Fruit fly (Drosophila melanogaster) whole organism, embryonic: ENCODE measurements around the gene CG46458.

Source experiments
- Antp ChIP-seq: fragments of 200-800 bp; sonication (Bioruptor generic); optimal IDR thresholded peaks from 3 replicates; lab custom pipeline; 2016; ENCODE audit warnings: missing biosample characterization, missing genetic modification characterization
- CG10147 ChIP-seq: fragments of 200-800 bp; sonication (Bioruptor generic); optimal IDR thresholded peaks from 2 replicates; lab custom pipeline; 2019; ENCODE audit warnings: missing biosample characterization, mild to moderate bottlenecking, missing genetic modification characterization, moderate library complexity
- CG10321 ChIP-seq: fragments of 200-800 bp; sonication (Bioruptor generic); IDR thresholded peaks from 2 replicates; pipeline ENCODE4 v1.3.6; 2022; ENCODE audit warnings: missing biosample characterization, missing genetic modification characterization
- CG10543 ChIP-seq: fragments of 200-800 bp; sonication (Bioruptor generic); optimal IDR thresholded peaks from 3 replicates; lab custom pipeline; 2017; ENCODE audit warnings: missing biosample characterization, mild to moderate bottlenecking, missing genetic modification characterization, moderate library complexity
- CG10979 ChIP-seq: fragments of 200-800 bp; sonication (Bioruptor generic); optimal IDR thresholded peaks from 2 replicates; lab custom pipeline; 2018; ENCODE audit warnings: missing biosample characterization, mild to moderate bottlenecking, missing genetic modification characterization, moderate library complexity
- CG11085 ChIP-seq: fragments of 200-800 bp; sonication (Bioruptor generic); IDR thresholded peaks from 2 replicates; pipeline ENCODE4 v1.3.6; 2022; ENCODE audit warnings: missing biosample characterization, missing genetic modification characterization
- CG11093 ChIP-seq: fragments of 200-800 bp; sonication (Bioruptor generic); IDR thresholded peaks from 3 replicates; pipeline ENCODE4 v1.3.6; 2022; ENCODE audit warnings: missing biosample characterization, missing genetic modification characterization
- CG11504 ChIP-seq: fragments of 200-800 bp; sonication (Bioruptor generic); optimal IDR thresholded peaks from 3 replicates; lab custom pipeline; 2019; ENCODE audit warnings: missing biosample characterization, mild to moderate bottlenecking, missing genetic modification characterization, moderate library complexity
- CG15479 ChIP-seq: fragments of 200-800 bp; sonication (Bioruptor generic); optimal IDR thresholded peaks from 3 replicates; lab custom pipeline; 2019; ENCODE audit warnings: missing biosample characterization, mild to moderate bottlenecking, missing genetic modification characterization, moderate library complexity
- CG17361 ChIP-seq: fragments of 200-800 bp; sonication (Bioruptor generic); IDR thresholded peaks from 3 replicates; pipeline ENCODE4 v1.3.6; 2022; ENCODE audit warnings: missing biosample characterization, missing genetic modification characterization
- CG1832 ChIP-seq: fragments of 200-800 bp; sonication (Bioruptor generic); optimal IDR thresholded peaks from 2 replicates; lab custom pipeline; 2017; ENCODE audit warnings: missing biosample characterization, mild to moderate bottlenecking, missing genetic modification characterization, inconsistent platforms
- CG2875 ChIP-seq: fragments of 200-800 bp; sonication (Bioruptor generic); optimal IDR thresholded peaks from 2 replicates; lab custom pipeline; 2017; ENCODE audit warnings: missing biosample characterization, mild to moderate bottlenecking, missing genetic modification characterization, missing genetic modification reagents
- CG30403 ChIP-seq: fragments of 200-800 bp; sonication (Bioruptor generic); optimal IDR thresholded peaks from 3 replicates; lab custom pipeline; 2016; ENCODE audit warnings: missing biosample characterization, missing genetic modification characterization
- CG32772 ChIP-seq: fragments of 200-800 bp; sonication (Bioruptor generic); IDR thresholded peaks from 2 replicates; pipeline ENCODE4 v1.3.6; 2022; ENCODE audit warnings: missing biosample characterization, missing genetic modification characterization
- CG4328 ChIP-seq: fragments of 200-800 bp; sonication (Bioruptor generic); optimal IDR thresholded peaks from 3 replicates; lab custom pipeline; 2017; ENCODE audit warnings: missing biosample characterization, missing genetic modification reagents, missing genetic modification characterization
- CG43689 ChIP-seq: fragments of 200-800 bp; sonication (Bioruptor generic); IDR thresholded peaks from 2 replicates; pipeline ENCODE4 v1.3.6; 2022; ENCODE audit warnings: missing biosample characterization, missing genetic modification characterization
- CG6175 ChIP-seq: fragments of 200-800 bp; sonication (Bioruptor generic); IDR thresholded peaks from 3 replicates; pipeline ENCODE4 v1.3.6; 2022; ENCODE audit warnings: missing biosample characterization, missing genetic modification characterization
- CG6689 ChIP-seq: fragments of 200-800 bp; sonication (Bioruptor generic); IDR thresholded peaks from 2 replicates; pipeline ENCODE4 v1.3.6; 2022; ENCODE audit warnings: missing biosample characterization, missing genetic modification characterization
- CG7786 ChIP-seq: fragments of 200-800 bp; sonication (Bioruptor generic); optimal IDR thresholded peaks from 2 replicates; lab custom pipeline; 2016; ENCODE audit warnings: missing biosample characterization, missing genetic modification characterization
- CG7928 ChIP-seq: fragments of 200-800 bp; sonication (Bioruptor generic); optimal IDR thresholded peaks from 2 replicates; lab custom pipeline; 2017; ENCODE audit warnings: missing biosample characterization, mild to moderate bottlenecking, missing genetic modification characterization
- CG9609 ChIP-seq: fragments of 200-800 bp; sonication (Bioruptor generic); optimal IDR thresholded peaks from 3 replicates; lab custom pipeline; 2016; ENCODE audit warnings: missing biosample characterization, missing genetic modification characterization
- D19B ChIP-seq: fragments of 200-800 bp; sonication (Bioruptor generic); optimal IDR thresholded peaks from 2 replicates; lab custom pipeline; 2017; ENCODE audit warnings: missing biosample characterization, mild to moderate bottlenecking, missing genetic modification characterization
- Dfd ChIP-seq, 2 experiments: fragments of >200 bp; optimal IDR thresholded peaks; 2 replicates each; lab custom pipeline; 2017; ENCODE audit warnings: missing biosample characterization in 2 of 2, missing genetic modification characterization in 2 of 2
- Dip2 ChIP-seq: fragments of 200-800 bp; sonication (Bioruptor generic); IDR thresholded peaks from 2 replicates; pipeline ENCODE4 v1.3.6; 2022; ENCODE audit warnings: missing biosample characterization, missing genetic modification characterization
- Hey ChIP-seq: fragments of 200-800 bp; sonication (Bioruptor generic); optimal IDR thresholded peaks from 3 replicates; lab custom pipeline; 2018; ENCODE audit warnings: missing biosample characterization, mild to moderate bottlenecking, missing genetic modification characterization
- Jarid2 ChIP-seq: fragments of 200-800 bp; sonication (Bioruptor generic); optimal IDR thresholded peaks from 3 replicates; lab custom pipeline; 2017; ENCODE audit warnings: mild to moderate bottlenecking, missing biosample characterization, missing genetic modification reagents, missing genetic modification characterization
- Meics ChIP-seq: fragments of 200-800 bp; sonication (Bioruptor generic); optimal IDR thresholded peaks from 2 replicates; lab custom pipeline; 2017; ENCODE audit warnings: missing biosample characterization, mild to moderate bottlenecking, missing genetic modification characterization
- NFAT ChIP-seq: fragments of 200-800 bp; sonication (Bioruptor generic); IDR thresholded peaks from 2 replicates; pipeline ENCODE4 v1.3.6; 2022; ENCODE audit warnings: missing biosample characterization, missing genetic modification characterization
- Nf-YB ChIP-seq: fragments of 200-800 bp; sonication (Bioruptor generic); optimal IDR thresholded peaks from 3 replicates; lab custom pipeline; 2019; ENCODE audit warnings: missing biosample characterization, mild to moderate bottlenecking, missing genetic modification characterization, moderate library complexity
- Nf-YC ChIP-seq: fragments of 200-800 bp; optimal IDR thresholded peaks from 3 replicates; lab custom pipeline; 2019; ENCODE audit warnings: missing biosample characterization, mild to moderate bottlenecking, missing genetic modification characterization, moderate library complexity
- Opbp ChIP-seq: fragments of 200-800 bp; sonication (Bioruptor generic); IDR thresholded peaks from 3 replicates; pipeline ENCODE4 v1.3.6; 2022; ENCODE audit warnings: missing biosample characterization, missing genetic modification characterization; ENCODE audit not compliant: partially characterized antibody
- Optix ChIP-seq: fragments of 200-800 bp; sonication (Bioruptor generic); IDR thresholded peaks from 3 replicates; pipeline ENCODE4 v1.3.6; 2022; ENCODE audit warnings: missing biosample characterization, missing genetic modification characterization
- YL-1 ChIP-seq: fragments of 200-800 bp; sonication (Bioruptor generic); optimal IDR thresholded peaks from 3 replicates; lab custom pipeline; 2017; ENCODE audit warnings: missing biosample characterization, mild to moderate bottlenecking, missing genetic modification characterization
- ase ChIP-seq: fragments of 200-800 bp; sonication (Bioruptor generic); IDR thresholded peaks from 3 replicates; pipeline ENCODE4 v1.3.6; 2022; ENCODE audit warnings: missing biosample characterization, missing genetic modification characterization
- cad ChIP-seq: fragments of >200 bp; optimal IDR thresholded peaks from 2 replicates; lab custom pipeline; 2017; ENCODE audit warnings: missing biosample characterization, missing genetic modification characterization
- cg ChIP-seq: fragments of 200-800 bp; sonication (Bioruptor generic); optimal IDR thresholded peaks from 3 replicates; lab custom pipeline; 2019; ENCODE audit warnings: missing biosample characterization, mild to moderate bottlenecking, missing genetic modification characterization, moderate library complexity
- en ChIP-seq: fragments of 200-800 bp; sonication (Bioruptor generic); optimal IDR thresholded peaks from 2 replicates; lab custom pipeline; 2016; ENCODE audit warnings: missing biosample characterization, missing genetic modification characterization
- esg ChIP-seq: fragments of 200-800 bp; sonication (Bioruptor generic); conservative IDR thresholded peaks from 2 replicates; pipeline ENCODE4 v1.3.6; 2022; ENCODE audit warnings: missing biosample characterization, missing genetic modification characterization
- nmo ChIP-seq: fragments of 200-800 bp; sonication (Bioruptor generic); optimal IDR thresholded peaks from 2 replicates; lab custom pipeline; 2018; ENCODE audit warnings: missing biosample characterization, mild to moderate bottlenecking, missing genetic modification characterization, moderate library complexity
- pan ChIP-seq, 4 experiments: fragments of >200 bp in 3 of 4; fragments of 200-800 bp in 1 of 4; sonication (Bioruptor generic) in 1 of 4; optimal IDR thresholded peaks in 3 of 4; IDR thresholded peaks in 1 of 4; 2 replicates each; pipeline versions ENCODE4 v1.3.6 to Lab custom; 2017 to 2022; ENCODE audit warnings: missing biosample characterization in 2 of 4, missing genetic modification characterization in 2 of 4, mixed read lengths in 1 of 4
- phol ChIP-seq: fragments of 200-800 bp; sonication (Bioruptor generic); optimal IDR thresholded peaks from 3 replicates; lab custom pipeline; 2018; ENCODE audit warnings: missing biosample characterization, mild to moderate bottlenecking, missing genetic modification characterization, moderate library complexity
- shn ChIP-seq: fragments of 200-800 bp; sonication (Bioruptor generic); optimal IDR thresholded peaks from 3 replicates; lab custom pipeline; 2016; ENCODE audit warnings: missing biosample characterization, missing genetic modification characterization
- so ChIP-seq: fragments of 200-800 bp; sonication (Bioruptor generic); IDR thresholded peaks from 3 replicates; pipeline ENCODE4 v1.3.6; 2022; ENCODE audit warnings: missing biosample characterization, missing genetic modification characterization
- stwl ChIP-seq: fragments of 200-800 bp; sonication (Bioruptor generic); optimal IDR thresholded peaks from 3 replicates; lab custom pipeline; 2018; ENCODE audit warnings: missing biosample characterization, mild to moderate bottlenecking, missing genetic modification characterization, moderate library complexity
- tio ChIP-seq: fragments of 200-800 bp; sonication (Bioruptor generic); optimal IDR thresholded peaks from 2 replicates; lab custom pipeline; 2017; ENCODE audit warnings: missing biosample characterization, missing genetic modification characterization, inconsistent platforms
- vvl ChIP-seq: fragments of 200-800 bp; sonication (Bioruptor generic); IDR thresholded peaks from 2 replicates; pipeline ENCODE4 v1.3.6; 2022; ENCODE audit warnings: missing biosample characterization, missing genetic modification characterization
- zfh1 ChIP-seq: fragments of 200-800 bp; sonication (Bioruptor generic); IDR thresholded peaks from 3 replicates; pipeline ENCODE4 v1.3.6; 2022; ENCODE audit warnings: missing biosample characterization, missing genetic modification characterization

Gene CG46458

DNA sequence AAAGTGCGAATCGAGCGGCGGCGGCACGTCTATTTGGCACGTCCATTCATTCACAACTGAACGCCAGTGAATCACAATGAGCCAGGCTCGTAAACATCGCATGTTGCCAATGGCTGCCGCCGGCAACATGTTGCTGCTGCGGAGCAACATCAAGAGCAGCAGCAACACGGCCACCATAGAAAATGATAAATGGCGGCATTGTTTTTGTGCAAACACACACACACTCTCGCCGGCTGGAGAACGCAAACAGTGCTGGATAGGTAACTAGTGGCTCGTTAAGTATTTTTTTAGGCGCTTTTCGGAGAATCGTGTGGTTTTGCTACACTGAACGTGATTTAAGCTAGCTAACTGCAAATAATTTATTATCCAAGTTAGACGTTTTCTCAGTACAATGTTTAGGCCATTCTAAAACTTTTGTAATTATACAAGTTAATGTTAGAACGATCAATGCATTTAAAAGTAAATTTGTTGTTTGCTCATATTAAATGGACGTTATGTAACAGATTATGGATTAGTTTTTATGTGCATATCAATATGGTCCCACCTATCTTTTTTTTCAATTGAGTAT is 25.3 kb downstream of the CG46458 start (continued):
- TF ChIP-seq YL-1 (GFP tag; lab: Kevin White, UChicago), result no peak
- no peak for TF ChIP-seq stwl (tag; lab: Kevin White, UChicago)
- peak; percentile 13 for TF ChIP-seq nmo (GFP tag; lab: Kevin White, UChicago)
- TF ChIP-seq tio (GFP tag; lab: Kevin White, UChicago), result peak; percentile 20
- 0 out of 3 replicates have a peak, but pooled peaks have one; percentile 45 for TF ChIP-seq Optix (GFP tag; lab: Robert Waterston, UW)
- TF ChIP-seq CG6175 (GFP tag; lab: Robert Waterston, UW), result no peak
- TF ChIP-seq CG10979, result peak; percentile 18
- no peak for TF ChIP-seq CG2875 (GFP tag; lab: Kevin White, UChicago)
- TF ChIP-seq CG11504 (tag; lab: Kevin White, UChicago), result peak; percentile 99
- peak; percentile 71; the same call in 2 of the 3 replicates for TF ChIP-seq CG17361
- TF ChIP-seq Meics (GFP tag; lab: Kevin White, UChicago), result peak; percentile 13
- TF ChIP-seq vvl (GFP tag; lab: Robert Waterston, UW), result peak; percentile 26; the same call in 1 of the 2 replicates
- 0 out of 2 replicates have a peak, but pooled peaks have one; percentile 32 for TF ChIP-seq CG32772 (GFP tag; lab: Robert Waterston, UW)
- TF ChIP-seq CG4328 (GFP tag; lab: Kevin White, UChicago), result no peak
- peak; percentile 32 for TF ChIP-seq CG30403 (GFP tag; lab: Kevin White, UChicago)
- TF ChIP-seq Antp (GFP tag; lab: Kevin White, UChicago), result peak; percentile 15
- TF ChIP-seq CG9609 (GFP tag; lab: Kevin White, UChicago), result peak; percentile 14
- peak; percentile 29; the same call in 1 of the 2 replicates for TF ChIP-seq esg
- no peak for TF ChIP-seq CG7786 (GFP tag; lab: Kevin White, UChicago)
- peak; percentile 44 for TF ChIP-seq cg (GFP tag; lab: Kevin White, UChicago)
- TF ChIP-seq pan (optimal IDR thresholded peaks at IDR 0.05; lab: Kevin White, UChicago), result no peak
- peak in 1 of 2 experiments; percentile 52 for TF ChIP-seq pan (GFP tag; optimal IDR thresholded peaks at IDR 0.05 in 1 of 2, IDR thresholded peaks at IDR 0.05 in 1 of 2)
- peak; percentile 51; the same call in 1 of the 3 replicates for TF ChIP-seq zfh1 (GFP tag; lab: Robert Waterston, UW)
- TF ChIP-seq CG6689 (GFP tag; lab: Robert Waterston, UW), result peak; percentile 28; the same call in 1 of the 2 replicates
- no peak for TF ChIP-seq CG10543 (GFP tag; lab: Kevin White, UChicago)

DNA sequence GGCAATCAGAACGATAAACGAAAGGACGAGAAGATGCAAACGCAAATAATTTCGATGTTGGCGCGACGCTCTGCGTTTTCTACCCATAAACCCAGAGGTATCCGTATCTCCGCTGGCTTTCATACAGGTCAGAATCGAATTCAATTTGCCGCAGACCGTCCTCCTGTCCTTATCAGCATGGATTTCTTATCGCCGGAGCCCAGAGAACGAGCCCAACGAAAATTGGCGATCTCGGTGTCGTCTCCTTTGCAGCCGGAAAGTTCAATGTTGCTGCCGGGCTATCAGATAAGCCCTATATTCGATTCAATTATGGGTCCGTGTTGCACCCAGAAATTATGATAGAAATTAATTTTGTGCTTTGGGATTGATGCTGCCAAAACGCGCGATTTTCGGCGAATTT is 26.1 kb downstream of the CG46458 start:
- TF ChIP-seq ase (GFP tag; lab: Robert Waterston, UW) (0 out of 3 replicates have a peak, but pooled peaks have one; percentile 13), CG10147 (GFP tag; lab: Kevin White, UChicago) (no peak), Dfd (GFP tag; optimal IDR thresholded peaks at IDR 0.05; lab: Kevin White, UChicago) (no peak), CG15479 (peak; percentile 65), shn (GFP tag; lab: Kevin White, UChicago) (no peak), so (GFP tag; lab: Robert Waterston, UW) (no peak), D19B (GFP tag; lab: Kevin White, UChicago) (no peak), Jarid2 (GFP tag; lab: Kevin White, UChicago) (no peak)

DNA sequence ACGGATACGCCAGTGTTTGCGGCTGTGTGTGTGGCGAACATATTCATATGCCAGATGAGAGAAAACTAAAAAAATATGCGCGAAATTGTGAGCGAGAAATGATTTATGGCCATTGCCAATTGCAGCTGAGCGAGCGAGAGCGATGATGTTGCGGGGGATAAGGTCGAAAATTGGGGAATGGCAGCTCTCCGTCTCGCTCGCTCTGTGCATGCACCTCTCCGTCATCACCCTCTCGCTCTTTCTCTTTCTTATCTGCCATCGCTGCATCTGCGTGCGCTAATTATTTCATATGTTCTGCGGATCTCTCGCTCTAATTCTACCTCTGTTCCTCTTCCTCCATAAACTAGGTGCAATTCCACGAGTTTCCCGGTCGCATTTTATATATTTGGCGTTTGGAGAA is 27.7 kb downstream of the CG46458 start:
- TF ChIP-seq phol (tag; lab: Kevin White, UChicago) (no peak), Nf-YC (tag; lab: Kevin White, UChicago) (peak; percentile 34), CG43689 (GFP tag; lab: Robert Waterston, UW) (no peak), NFAT (no peak), Nf-YB (GFP tag; lab: Kevin White, UChicago) (peak; percentile 25), CG11093 (GFP tag; lab: Robert Waterston, UW) (no peak), CG1832 (GFP tag; lab: Kevin White, UChicago) (peak; percentile 65), Dip2 (GFP tag; lab: Robert Waterston, UW) (no peak), CG11085 (no peak), CG10321 (peak; percentile 77), CG15479 (peak; percentile 9), Opbp (GFP tag; lab: Robert Waterston, UW) (no peak), Hey (tag; lab: Kevin White, UChicago) (no peak), CG11504 (tag; lab: Kevin White, UChicago) (peak; percentile 43), cad (GFP tag; lab: Kevin White, UChicago) (peak; percentile 31), en (GFP tag; lab: Kevin White, UChicago) (no peak), CG7928 (no peak)
